Fruit fly (Drosophila melanogaster): ENCODE data around the gene S-Lap2.
A peak's percentile ranks its signal among the peaks of the same experiment; 100 is the strongest.

The S-Lap2 gene

DNA sequence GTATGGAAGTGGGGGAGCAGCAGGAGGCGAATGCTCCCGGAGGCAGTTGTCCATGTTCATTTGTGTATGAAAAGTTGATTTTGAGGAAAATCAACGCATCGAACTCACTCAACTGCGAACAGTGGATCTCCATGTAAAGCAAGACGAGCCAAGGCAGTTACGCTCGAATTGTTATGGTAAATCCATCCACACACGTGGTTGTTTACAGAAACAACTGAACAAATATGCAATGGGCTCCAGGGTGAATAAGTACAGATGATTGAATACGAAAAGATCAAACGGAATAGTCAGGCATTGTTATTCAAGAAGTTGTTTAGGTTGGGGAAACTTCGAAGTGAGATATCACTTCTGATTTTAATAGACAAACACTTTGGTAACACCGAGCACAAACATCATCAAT is 35.6 kb upstream of the S-Lap2 start (continued):
- TF ChIP-seq CG15601 (tag; optimal IDR thresholded peaks at IDR 0.05) = peak; percentile 32
- TF ChIP-seq trh (GFP tag; optimal IDR thresholded peaks at IDR 0.05) = no peak
- peak; percentile 22 for TF ChIP-seq CG18619 (GFP tag; optimal IDR thresholded peaks at IDR 0.05)
- TF ChIP-seq NK7.1 (GFP tag; optimal IDR thresholded peaks at IDR 0.05) = peak; percentile 49
- no peak for TF ChIP-seq CG14050 (GFP tag; IDR thresholded peaks at IDR 0.05)
- TF ChIP-seq CG8089 (GFP tag; optimal IDR thresholded peaks at IDR 0.05) = no peak
- no peak for TF ChIP-seq CG15269 (tag; optimal IDR thresholded peaks at IDR 0.05)
- TF ChIP-seq Dll (GFP tag; IDR thresholded peaks at IDR 0.05; ENCODE audit: partially characterized antibody) = no peak
- TF ChIP-seq CG2875 (GFP tag; optimal IDR thresholded peaks at IDR 0.05) = peak; percentile 49
- peak; percentile 34 for TF ChIP-seq Dek (tag; optimal IDR thresholded peaks at IDR 0.05)
- no peak for TF ChIP-seq Gsc (GFP tag; IDR thresholded peaks at IDR 0.05)
- no peak for TF ChIP-seq CG6254 (GFP tag; optimal IDR thresholded peaks at IDR 0.05)
- TF ChIP-seq CG15011 (GFP tag; optimal IDR thresholded peaks at IDR 0.05) = peak; percentile 21
- TF ChIP-seq abd-A (tag; optimal IDR thresholded peaks at IDR 0.05) = no peak
- TF ChIP-seq al (GFP tag; IDR thresholded peaks at IDR 0.05) = no peak
- no peak for TF ChIP-seq inv (GFP tag; IDR thresholded peaks at IDR 0.05; ENCODE audit: partially characterized antibody)
- peak; percentile 12 for TF ChIP-seq pnt (GFP tag; optimal IDR thresholded peaks at IDR 0.05)
- no peak for TF ChIP-seq eve (GFP tag; optimal IDR thresholded peaks at IDR 0.05)
- 0 out of 3 replicates have a peak, but pooled peaks have one; percentile 41 for TF ChIP-seq CG11456 (GFP tag; IDR thresholded peaks at IDR 0.05)
- TF ChIP-seq ham (GFP tag; IDR thresholded peaks at IDR 0.05) = no peak
- TF ChIP-seq CG10209 (GFP tag; optimal IDR thresholded peaks at IDR 0.05) = peak; percentile 51
- TF ChIP-seq lab (GFP tag; optimal IDR thresholded peaks at IDR 0.05) = peak; percentile 82
- TF ChIP-seq bcd (GFP tag; optimal IDR thresholded peaks at IDR 0.05) = peak; percentile 20
- no peak for TF ChIP-seq CG7372 (GFP tag; IDR thresholded peaks at IDR 0.05)
- TF ChIP-seq CG11695 (GFP tag; IDR thresholded peaks at IDR 0.05) = 0 out of 3 replicates have a peak, but pooled peaks have one; percentile 25
- TF ChIP-seq CG11093 (GFP tag; IDR thresholded peaks at IDR 0.05) = no peak
- TF ChIP-seq CG14965 (GFP tag; optimal IDR thresholded peaks at IDR 0.05; ENCODE audit: borderline replicate concordance) = peak; percentile 24
- TF ChIP-seq Hsf (GFP tag; optimal IDR thresholded peaks at IDR 0.05) = no peak
- TF ChIP-seq Sry-δ (GFP tag; optimal IDR thresholded peaks at IDR 0.05) = no peak
- no peak for TF ChIP-seq CG13894 (tag; optimal IDR thresholded peaks at IDR 0.05)
- TF ChIP-seq Atf6 (GFP tag; IDR thresholded peaks at IDR 0.05) = peak; percentile 79
- no peak for TF ChIP-seq crc (GFP tag; optimal IDR thresholded peaks at IDR 0.05)
- TF ChIP-seq pita (GFP tag; optimal IDR thresholded peaks at IDR 0.05) = no peak
- TF ChIP-seq pb (GFP tag; optimal IDR thresholded peaks at IDR 0.05) = no peak
- peak; percentile 31 for TF ChIP-seq CG5180 (GFP tag; optimal IDR thresholded peaks at IDR 0.05)
- peak; percentile 39 for TF ChIP-seq CG1647 (GFP tag; optimal IDR thresholded peaks at IDR 0.05)
- no peak for TF ChIP-seq CG18262 (tag; optimal IDR thresholded peaks at IDR 0.05)
- TF ChIP-seq CG1792 (GFP tag; optimal IDR thresholded peaks at IDR 0.05) = peak; percentile 58
- TF ChIP-seq pho (GFP tag; optimal IDR thresholded peaks at IDR 0.05) = peak; percentile 12
- peak; percentile 23; the same call in 1 of the 2 replicates for TF ChIP-seq onecut (GFP tag; IDR thresholded peaks at IDR 0.05)
- TF ChIP-seq MBD-R2 (GFP tag; IDR thresholded peaks at IDR 0.05) = no peak
- TF ChIP-seq bowl (GFP tag; IDR thresholded peaks at IDR 0.05) = peak; percentile 34; the same call in 1 of the 2 replicates
- TF ChIP-seq crp (GFP tag; optimal IDR thresholded peaks at IDR 0.05) = no peak
- TF ChIP-seq fd3F (GFP tag; optimal IDR thresholded peaks at IDR 0.05) = peak; percentile 24
- no peak for TF ChIP-seq danr (GFP tag; IDR thresholded peaks at IDR 0.05)
- no peak for TF ChIP-seq Ada2b (GFP tag; IDR thresholded peaks at IDR 0.05)
- no peak for TF ChIP-seq hbn (GFP tag; IDR thresholded peaks at IDR 0.05; ENCODE audit: partially characterized antibody)
- peak; percentile 37 for TF ChIP-seq disco-r (GFP tag; optimal IDR thresholded peaks at IDR 0.05)
- TF ChIP-seq E2f2 (GFP tag; IDR thresholded peaks at IDR 0.05) = no peak
- TF ChIP-seq eyg (GFP tag; optimal IDR thresholded peaks at IDR 0.05) = peak; percentile 14
- TF ChIP-seq CG13296 (GFP tag; optimal IDR thresholded peaks at IDR 0.05) = peak; percentile 53
